Worm (Caenorhabditis elegans) whole organism, L3 larva: Measurements from ENCODE around the gene C17F4.3.

Source experiments
- R02D3.7 ChIP-seq: fragments of 150-350 bp; optimal IDR thresholded peaks from 2 replicates; lab custom pipeline; 2014; ENCODE audit warnings: missing biosample characterization, missing genetic modification characterization
- aly-2 ChIP-seq: fragments of 150-350 bp; optimal IDR thresholded peaks from 2 replicates; lab custom pipeline; 2014; ENCODE audit warnings: missing biosample characterization, missing genetic modification characterization
- ama-1 ChIP-seq: fragments of 150-350 bp; optimal IDR thresholded peaks from 2 replicates; lab custom pipeline; 2018
- ceh-16 ChIP-seq: sonication (generic microtip); optimal IDR thresholded peaks from 2 replicates; lab custom pipeline; 2017; ENCODE audit warnings: missing biosample characterization, missing genetic modification characterization
- ceh-82 ChIP-seq: fragments of 150-350 bp; optimal IDR thresholded peaks from 2 replicates; lab custom pipeline; 2014; ENCODE audit warnings: missing biosample characterization, missing genetic modification characterization
- ceh-9 ChIP-seq: sonication (generic microtip); optimal IDR thresholded peaks from 2 replicates; lab custom pipeline; 2018; ENCODE audit warnings: missing biosample characterization, missing genetic modification characterization
- egl-27 ChIP-seq: sonication (generic microtip); optimal IDR thresholded peaks from 4 replicates; lab custom pipeline; 2017; ENCODE audit warnings: missing biosample characterization, missing genetic modification reagents, missing genetic modification characterization
- elt-1 ChIP-seq: fragments of 150-350 bp; optimal IDR thresholded peaks from 2 replicates; lab custom pipeline; 2014; ENCODE audit warnings: missing biosample characterization, missing genetic modification characterization
- elt-2 ChIP-seq: sonication (generic microtip); optimal IDR thresholded peaks from 2 replicates; lab custom pipeline; 2016; ENCODE audit warnings: missing genetic modification reagents, mild to moderate bottlenecking, missing genetic modification characterization, missing compliant biosample characterization
- elt-3 ChIP-seq, 3 experiments: fragments of 150-350 bp in 1 of 3; sonication (generic microtip) in 2 of 3; optimal IDR thresholded peaks; 2 replicates in 2 of 3; 4 replicates in 1 of 3; lab custom pipeline; 2014 to 2017; ENCODE audit warnings: missing biosample characterization in 3 of 3, missing genetic modification characterization in 3 of 3
- eor-1 ChIP-seq, 2 experiments: fragments of 150-350 bp; optimal IDR thresholded peaks; 2 replicates each; lab custom pipeline; 2014 to 2018; ENCODE audit warnings: missing biosample characterization in 2 of 2, missing genetic modification characterization in 2 of 2
- fkh-10 ChIP-seq: sonication (generic microtip); optimal IDR thresholded peaks from 2 replicates; lab custom pipeline; 2017; ENCODE audit warnings: missing biosample characterization, missing genetic modification reagents, missing genetic modification characterization
- fkh-2 ChIP-seq: fragments of 150-350 bp; optimal IDR thresholded peaks from 2 replicates; lab custom pipeline; 2014; ENCODE audit warnings: missing biosample characterization, missing genetic modification reagents, missing genetic modification characterization
- hmg-11 ChIP-seq: sonication (generic microtip); optimal IDR thresholded peaks from 2 replicates; lab custom pipeline; 2016; ENCODE audit warnings: missing genetic modification characterization, missing compliant biosample characterization
- jun-1 ChIP-seq: fragments of 150-350 bp; optimal IDR thresholded peaks from 2 replicates; lab custom pipeline; 2014; ENCODE audit warnings: missing biosample characterization, missing genetic modification reagents, missing genetic modification characterization
- lin-15B ChIP-seq: fragments of 150-350 bp; optimal IDR thresholded peaks from 2 replicates; lab custom pipeline; 2014; ENCODE audit warnings: missing biosample characterization, missing genetic modification characterization
- lin-39 ChIP-seq: fragments of 150-350 bp; optimal IDR thresholded peaks from 2 replicates; lab custom pipeline; 2018; ENCODE audit warnings: missing biosample characterization, missing genetic modification reagents, missing genetic modification characterization
- lsy-12 ChIP-seq: sonication (generic microtip); optimal IDR thresholded peaks from 2 replicates; lab custom pipeline; 2016; ENCODE audit warnings: mild to moderate bottlenecking, missing genetic modification characterization, missing compliant biosample characterization
- mml-1 ChIP-seq: fragments of 150-350 bp; sonication (generic microtip); optimal IDR thresholded peaks from 3 replicates; lab custom pipeline; 2014; ENCODE audit warnings: missing biosample characterization, missing genetic modification characterization
- nfya-1 ChIP-seq: sonication (generic microtip); optimal IDR thresholded peaks from 2 replicates; lab custom pipeline; 2017; ENCODE audit warnings: missing genetic modification characterization, mild to moderate bottlenecking, missing compliant biosample characterization, antibody characterized with exemption, moderate library complexity; ENCODE audit not compliant: insufficient read depth
- nhr-11 ChIP-seq: fragments of 150-350 bp; optimal IDR thresholded peaks from 2 replicates; lab custom pipeline; 2014; ENCODE audit warnings: missing biosample characterization, missing genetic modification characterization
- nhr-12 ChIP-seq: fragments of 150-350 bp; optimal IDR thresholded peaks from 2 replicates; lab custom pipeline; 2014; ENCODE audit warnings: missing biosample characterization, missing genetic modification characterization
- nhr-23 ChIP-seq: fragments of 150-350 bp; optimal IDR thresholded peaks from 2 replicates; lab custom pipeline; 2014; ENCODE audit warnings: missing biosample characterization, missing genetic modification reagents, missing genetic modification characterization
- nhr-25 ChIP-seq: sonication (generic microtip); optimal IDR thresholded peaks from 2 replicates; lab custom pipeline; 2017; ENCODE audit warnings: missing biosample characterization, missing genetic modification characterization
- nhr-28 ChIP-seq: fragments of 150-350 bp; optimal IDR thresholded peaks from 2 replicates; lab custom pipeline; 2014; ENCODE audit warnings: missing biosample characterization, missing genetic modification characterization
- nhr-43 ChIP-seq: sonication (generic microtip); optimal IDR thresholded peaks from 2 replicates; lab custom pipeline; 2016; ENCODE audit warnings: mild to moderate bottlenecking, missing genetic modification characterization, missing compliant biosample characterization; ENCODE audit not compliant: poor library complexity, severe bottlenecking
- nhr-67 ChIP-seq: fragments of 150-350 bp; optimal IDR thresholded peaks from 2 replicates; lab custom pipeline; 2014; ENCODE audit warnings: missing biosample characterization, missing genetic modification characterization
- pqm-1 ChIP-seq: fragments of 150-350 bp; optimal IDR thresholded peaks from 2 replicates; lab custom pipeline; 2017; ENCODE audit warnings: missing biosample characterization, missing genetic modification characterization, inconsistent platforms
- skn-1 ChIP-seq: fragments of 150-350 bp; optimal IDR thresholded peaks from 2 replicates; lab custom pipeline; 2014; ENCODE audit warnings: missing biosample characterization, missing genetic modification characterization
- snpc-4 ChIP-seq: fragments of 150-350 bp; optimal IDR thresholded peaks from 2 replicates; lab custom pipeline; 2014; ENCODE audit warnings: missing biosample characterization, missing genetic modification characterization
- unc-39 ChIP-seq: sonication (generic microtip); optimal IDR thresholded peaks from 4 replicates; lab custom pipeline; 2017; ENCODE audit warnings: missing biosample characterization, missing genetic modification characterization
- unc-62 ChIP-seq: fragments of 150-350 bp; sonication (generic microtip); optimal IDR thresholded peaks from 4 replicates; lab custom pipeline; 2014; ENCODE audit warnings: missing biosample characterization, missing genetic modification reagents, missing genetic modification characterization
- zag-1 ChIP-seq: fragments of 150-350 bp; optimal IDR thresholded peaks from 2 replicates; lab custom pipeline; 2014; ENCODE audit warnings: missing biosample characterization, missing genetic modification characterization
- ztf-11 ChIP-seq: fragments of 150-350 bp; optimal IDR thresholded peaks from 2 replicates; lab custom pipeline; 2014; ENCODE audit warnings: missing biosample characterization, missing genetic modification characterization
- ztf-4 ChIP-seq: fragments of 150-350 bp; optimal IDR thresholded peaks from 2 replicates; lab custom pipeline; 2014; ENCODE audit warnings: missing biosample characterization, missing genetic modification characterization

The C17F4.3 gene

DNA sequence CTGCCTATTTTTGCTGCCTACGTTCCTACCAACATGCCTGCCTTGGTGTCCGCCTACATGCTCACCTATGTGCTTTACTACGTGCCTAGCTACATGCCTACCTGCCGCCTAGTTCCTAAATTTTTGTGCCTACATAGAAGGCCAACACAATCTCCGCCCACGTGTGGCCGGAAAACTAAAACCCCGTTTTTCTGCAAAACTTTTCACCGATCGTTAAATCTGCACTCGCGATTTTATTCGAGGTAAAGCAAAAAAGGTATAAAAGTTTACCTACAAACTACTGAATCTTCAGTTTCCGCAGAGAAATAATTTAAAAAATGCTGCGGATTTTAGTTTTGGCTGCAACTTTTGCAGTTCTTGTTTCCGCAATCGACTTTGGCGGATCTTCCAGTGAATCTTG is 9.1 kb downstream of the C17F4.3 start, which contains the start of gene clec-124:
clec-124 (plus strand) TSS at position 301 of the 400 bp plus-strand sequence.
- TF ChIP-seq egl-27 (tag; lab: Kevin White, UChicago) (no peak), aly-2 (tag; lab: Kevin White, UChicago) (no peak), ceh-9 (tag; lab: Kevin White, UChicago) (no peak), pqm-1 (tag; lab: Kevin White, UChicago) (no peak), skn-1 (tag; lab: Kevin White, UChicago) (no peak), fkh-10 (GFP tag; lab: Kevin White, UChicago) (no peak)

DNA sequence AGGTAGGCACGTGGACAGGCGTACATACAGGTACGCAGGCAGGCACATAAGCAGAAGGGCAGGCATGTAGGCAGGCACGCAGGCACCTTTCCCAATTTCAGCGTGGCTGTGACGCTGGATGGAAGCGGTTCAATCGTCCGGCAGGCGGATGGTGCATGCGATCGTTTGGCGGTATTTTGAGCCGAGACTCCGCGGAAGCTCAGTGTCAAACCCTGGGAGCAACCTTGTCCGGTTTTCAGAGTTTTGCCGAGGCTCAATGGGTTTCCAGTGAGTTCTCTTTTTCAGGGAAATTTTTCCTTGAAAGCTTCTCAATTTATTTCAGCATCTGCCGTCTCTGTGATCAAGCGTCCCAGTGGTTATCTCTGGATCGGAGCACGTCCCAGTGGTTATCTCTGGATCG is 9.9 kb downstream of the C17F4.3 start:
- TF ChIP-seq nhr-28 (tag; lab: Kevin White, UChicago) (no peak), eor-1 (tag; optimal IDR thresholded peaks at IDR 0.05; lab: Kevin White, UChicago) (no peak), nfya-1 (no peak), nhr-11 (tag; lab: Kevin White, UChicago) (no peak), pqm-1 (tag; lab: Kevin White, UChicago) (no peak), elt-2 (tag; lab: Kevin White, UChicago) (no peak), lin-39 (tag; lab: Kevin White, UChicago) (no peak), nhr-67 (tag; lab: Kevin White, UChicago) (no peak), zag-1 (tag; lab: Kevin White, UChicago) (no peak), ztf-11 (tag; lab: Kevin White, UChicago) (no peak), aly-2 (tag; lab: Kevin White, UChicago) (no peak), elt-3 (tag; optimal IDR thresholded peaks at IDR 0.05; lab: Kevin White, UChicago) (no peak)
- TF ChIP-seq, all 47 proteins: peak for 0

DNA sequence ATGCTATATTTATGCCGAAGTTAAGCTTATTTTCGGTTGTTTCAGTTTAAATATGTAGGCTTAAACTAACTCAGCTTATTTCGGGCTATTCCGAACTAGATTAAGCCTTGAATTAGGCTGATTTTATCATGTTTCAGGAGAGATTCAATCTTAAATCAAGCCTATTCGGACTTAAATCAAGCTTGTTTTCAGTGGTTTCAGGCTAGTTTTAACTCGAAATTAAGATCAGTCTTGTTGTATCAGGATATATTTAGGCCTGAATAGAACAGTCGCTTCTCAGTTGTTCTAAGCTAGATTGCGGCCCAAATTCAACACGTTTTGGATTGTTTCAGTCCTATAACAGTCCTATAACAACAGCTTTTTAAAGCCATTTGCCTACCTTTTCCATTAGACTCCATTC is 11.5 kb downstream of the C17F4.3 start:
- no peak for TF ChIP-seq nhr-67 (tag; lab: Kevin White, UChicago)
- no peak for TF ChIP-seq elt-1 (tag; lab: Kevin White, UChicago)
- no peak for TF ChIP-seq nhr-23 (tag; lab: Kevin White, UChicago)
- no peak for TF ChIP-seq ztf-4 (tag; lab: Kevin White, UChicago)
- TF ChIP-seq R02D3.7: no peak
- no peak for TF ChIP-seq ceh-16

DNA sequence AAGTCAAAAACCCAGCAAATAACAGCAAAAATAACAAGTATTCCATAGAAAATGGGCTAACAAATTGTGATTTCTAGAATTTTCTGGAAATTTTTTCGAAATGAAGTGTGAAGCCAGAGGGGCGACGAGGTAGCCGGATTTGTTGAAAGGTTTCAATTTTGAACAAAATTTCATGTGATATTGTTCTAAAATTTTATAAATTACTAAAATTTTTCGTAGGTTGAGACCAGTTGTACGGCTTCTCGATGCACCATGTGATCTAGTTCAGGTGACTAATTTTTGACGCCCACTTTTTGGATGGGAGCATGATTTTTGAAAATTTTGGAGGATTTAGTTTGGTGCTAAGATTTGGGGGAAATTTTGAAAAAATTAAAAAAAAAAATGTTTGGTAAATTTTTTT is 18.9 kb downstream of the C17F4.3 start, which contains the start of gene gcy-19:
gcy-19 (minus strand) TSS at position 101 of the 400 bp plus-strand sequence.
- TF ChIP-seq nhr-43 (tag; lab: Kevin White, UChicago) (no peak), nhr-11 (tag; lab: Kevin White, UChicago) (no peak), snpc-4 (no peak), nhr-25 (tag; lab: Kevin White, UChicago) (no peak), egl-27 (tag; lab: Kevin White, UChicago) (no peak), fkh-2 (no peak), nhr-67 (tag; lab: Kevin White, UChicago) (no peak), R02D3.7 (no peak), eor-1 (tag; optimal IDR thresholded peaks at IDR 0.05; lab: Kevin White, UChicago) (no peak), unc-39 (tag; lab: Kevin White, UChicago) (no peak), hmg-11 (tag; lab: Kevin White, UChicago) (no peak), elt-1 (tag; lab: Kevin White, UChicago) (no peak), mml-1 (tag; lab: Kevin White, UChicago) (no peak)

DNA sequence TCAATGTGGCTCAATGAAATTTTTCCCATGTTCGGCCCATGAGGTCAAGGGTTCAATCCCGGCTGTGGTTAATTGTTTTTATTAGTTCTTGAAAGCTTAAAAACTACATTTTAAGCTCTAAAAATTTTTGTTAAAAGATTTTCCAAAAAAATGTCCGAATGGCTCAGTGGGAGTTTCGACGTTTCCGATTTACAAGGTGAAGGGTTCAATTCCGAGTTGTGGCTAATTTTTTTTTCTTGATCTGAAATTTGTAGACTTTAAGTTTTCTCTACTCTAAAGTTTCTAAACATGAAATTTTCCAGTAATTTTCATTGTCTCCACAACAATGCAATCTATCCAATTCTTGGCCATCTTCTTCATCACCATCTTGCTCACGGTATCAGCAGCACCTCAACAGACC is 22.2 kb downstream of the C17F4.3 start, which contains the start of gene F02E11.2:
F02E11.2 (plus strand) TSS at position 301 of the 400 bp plus-strand sequence.
- TF ChIP-seq nhr-23 (tag; lab: Kevin White, UChicago) (no peak), unc-62 (GFP tag; lab: Kevin White, UChicago) (no peak), snpc-4 (no peak), lsy-12 (no peak), nhr-25 (tag; lab: Kevin White, UChicago) (no peak), nhr-12 (tag; lab: Kevin White, UChicago) (no peak), ceh-82 (tag; lab: Kevin White, UChicago) (no peak), nhr-11 (tag; lab: Kevin White, UChicago) (no peak), ama-1 (lab: Kevin White, UChicago) (no peak), aly-2 (tag; lab: Kevin White, UChicago) (no peak), lin-15B (tag; lab: Kevin White, UChicago) (no peak), skn-1 (tag; lab: Kevin White, UChicago) (no peak), lin-39 (tag; lab: Kevin White, UChicago) (no peak), jun-1 (no peak), ztf-4 (tag; lab: Kevin White, UChicago) (no peak), ceh-9 (tag; lab: Kevin White, UChicago) (no peak)
- TF ChIP-seq, all 47 proteins: peak for 0
